Fruit fly (Drosophila melanogaster) whole organism, prepupa: Measurements from ENCODE around the gene dgt2.
A peak's percentile ranks its signal among the peaks of the same experiment; 100 is the strongest.

Source experiments
- CG10631 ChIP-seq: fragments of 200-800 bp; sonication (Bioruptor generic); optimal IDR thresholded peaks from 2 replicates; lab custom pipeline; 2016; ENCODE audit warnings: missing biosample characterization, missing genetic modification characterization
- Met ChIP-seq: fragments of 200-800 bp; sonication (Bioruptor generic); optimal IDR thresholded peaks from 3 replicates; lab custom pipeline; 2016; ENCODE audit warnings: missing biosample characterization, missing genetic modification characterization

dm6 chr2L:11958729-11959128 is 31.0 kb upstream of the dgt2 start:
- TF ChIP-seq Met (GFP tag; lab: Kevin White, UChicago) (no peak), CG10631 (GFP tag; lab: Kevin White, UChicago) (peak; percentile 13)
